Fruit fly (Drosophila melanogaster): Measurements from ENCODE around the gene Rtel1.

Rtel1 gene

dm6 chrX:5764001-5764892 lies 16.7 kb downstream of the Rtel1 start, which contains the start of the genes MAPk-Ak2 and CG42699 (continued):
- peak; percentile 47 for TF ChIP-seq Sry-β (GFP tag; optimal IDR thresholded peaks at IDR 0.05)
- TF ChIP-seq CG3847 (GFP tag; IDR thresholded peaks at IDR 0.05) = peak; percentile 59; the same call in 1 of the 2 replicates
- TF ChIP-seq hkb (optimal IDR thresholded peaks at IDR 0.05) = no peak
- TF ChIP-seq hkb (GFP tag; IDR thresholded peaks at IDR 0.05) = peak; percentile 83
- TF ChIP-seq danr (GFP tag; IDR thresholded peaks at IDR 0.05) = peak; percentile 57; the same call in 1 of the 2 replicates
- no peak for TF ChIP-seq crol (GFP tag; IDR thresholded peaks at IDR 0.05)
- peak; percentile 68 for TF ChIP-seq CG8944 (GFP tag; optimal IDR thresholded peaks at IDR 0.05)
- TF ChIP-seq CG2712 (tag; optimal IDR thresholded peaks at IDR 0.05) = peak; percentile 53
- TF ChIP-seq CG11504 (tag; optimal IDR thresholded peaks at IDR 0.05) = peak; percentile 61
- TF ChIP-seq CG12659 (GFP tag; optimal IDR thresholded peaks at IDR 0.05) = peak; percentile 90
- TF ChIP-seq nmo (GFP tag; optimal IDR thresholded peaks at IDR 0.05) = peak; percentile 46
- peak; percentile 75 for TF ChIP-seq jumu (GFP tag; optimal IDR thresholded peaks at IDR 0.05)
- peak; percentile 71 for TF ChIP-seq CG11723 (GFP tag; optimal IDR thresholded peaks at IDR 0.05)
- TF ChIP-seq H15 (GFP tag; IDR thresholded peaks at IDR 0.05) = no peak
- TF ChIP-seq CG17829 (tag; optimal IDR thresholded peaks at IDR 0.05) = peak; percentile 58
- TF ChIP-seq CG18764 (GFP tag; optimal IDR thresholded peaks at IDR 0.05) = peak; percentile 80
- peak; percentile 79 for TF ChIP-seq fd3F (GFP tag; optimal IDR thresholded peaks at IDR 0.05)
- peak; percentile 79 for TF ChIP-seq maf-S (GFP tag; optimal IDR thresholded peaks at IDR 0.05)
- TF ChIP-seq CG12299 (tag; optimal IDR thresholded peaks at IDR 0.05) = peak; percentile 86
- peak; percentile 77 for TF ChIP-seq Atf6 (GFP tag; IDR thresholded peaks at IDR 0.05)
- peak; percentile 31; the same call in 2 of the 3 replicates for TF ChIP-seq tgo (GFP tag; IDR thresholded peaks at IDR 0.05)
- TF ChIP-seq inv (GFP tag; IDR thresholded peaks at IDR 0.05; ENCODE audit: partially characterized antibody) = peak; percentile 54

dm6 chrX:5766732-5767131 lies 19.2 kb downstream of the Rtel1 start:
- TF ChIP-seq vnd (GFP tag; IDR thresholded peaks at IDR 0.05; ENCODE audit: partially characterized antibody) (no peak), Med (GFP tag) (peak; percentile 46), grn (GFP tag; optimal IDR thresholded peaks at IDR 0.05) (peak; percentile 94)

dm6 chrX:5768602-5769251 lies 21.2 kb downstream of the Rtel1 start:
- TF ChIP-seq D (optimal IDR thresholded peaks at IDR 0.05) (no peak), D (GFP tag; optimal IDR thresholded peaks at IDR 0.05) (no peak), lmd (GFP tag; IDR thresholded peaks at IDR 0.05) (no peak), Deaf1 (tag; optimal IDR thresholded peaks at IDR 0.05) (peak; percentile 44), sqz (GFP tag; optimal IDR thresholded peaks at IDR 0.05) (peak; percentile 39), Blimp-1 (GFP tag; optimal IDR thresholded peaks at IDR 0.05) (peak; percentile 53), lbe (GFP tag; optimal IDR thresholded peaks at IDR 0.05) (no peak), Chrac-16 (GFP tag; optimal IDR thresholded peaks at IDR 0.05) (no peak), nom (GFP tag; optimal IDR thresholded peaks at IDR 0.05) (peak; percentile 87), sens (GFP tag) (peak; percentile 73), zen2 (GFP tag; IDR thresholded peaks at IDR 0.05; ENCODE audit: partially characterized antibody) (no peak), CG15601 (tag; optimal IDR thresholded peaks at IDR 0.05) (peak; percentile 20), Vsx1 (GFP tag; optimal IDR thresholded peaks at IDR 0.05) (no peak), CG6765 (GFP tag; optimal IDR thresholded peaks at IDR 0.05) (no peak), CG1024 (GFP tag; IDR thresholded peaks at IDR 0.05) (no peak), Xrp1 (GFP tag; IDR thresholded peaks at IDR 0.05) (peak; percentile 41; the same call in 1 of the 2 replicates), CG11093 (GFP tag; IDR thresholded peaks at IDR 0.05) (no peak), sisA (GFP tag; IDR thresholded peaks at IDR 0.05) (no peak), eve (GFP tag; optimal IDR thresholded peaks at IDR 0.05) (peak in 1 of 2 experiments; percentile 21), ATbp (GFP tag; optimal IDR thresholded peaks at IDR 0.05) (peak; percentile 16), CG8290 (GFP tag; optimal IDR thresholded peaks at IDR 0.05) (peak; percentile 36), CG8290 (tag; optimal IDR thresholded peaks at IDR 0.05) (no peak)

Measured in whole organism, embryonic.